Fruit fly (Drosophila melanogaster): Measurements from ENCODE around the gene rept.

rept gene

dm6 chr3L:19294235-19294612, 39.1 kb downstream of the rept start, which contains the start of gene fal (continued):
- TF ChIP-seq nerfin-1 (tag; optimal IDR thresholded peaks at IDR 0.05) (no peak), ranshi (GFP tag; IDR thresholded peaks at IDR 0.05) (no peak), Kr (GFP tag; optimal IDR thresholded peaks at IDR 0.05) (no peak), luna (GFP tag; optimal IDR thresholded peaks at IDR 0.05) (peak; percentile 41), CG12659 (GFP tag; optimal IDR thresholded peaks at IDR 0.05) (no peak), CG16815 (GFP tag; optimal IDR thresholded peaks at IDR 0.05) (no peak), ap (GFP tag; IDR thresholded peaks at IDR 0.05) (no peak), crp (GFP tag; optimal IDR thresholded peaks at IDR 0.05) (no peak), p53 (GFP tag; optimal IDR thresholded peaks at IDR 0.05) (no peak), Stat92E (GFP tag; optimal IDR thresholded peaks at IDR 0.05) (no peak), Dfd (GFP tag; optimal IDR thresholded peaks at IDR 0.05) (no peak), CG11504 (tag; optimal IDR thresholded peaks at IDR 0.05) (peak; percentile 51), Pdp1 (GFP tag; optimal IDR thresholded peaks at IDR 0.05) (peak in 1 of 2 experiments; percentile 19), D19B (GFP tag; optimal IDR thresholded peaks at IDR 0.05) (no peak), CG2116 (GFP tag; optimal IDR thresholded peaks at IDR 0.05) (peak; percentile 77), Atf6 (GFP tag; IDR thresholded peaks at IDR 0.05) (no peak), z (GFP tag; IDR thresholded peaks at IDR 0.05) (no peak), ara (GFP tag; IDR thresholded peaks at IDR 0.05) (no peak), CG1024 (GFP tag; IDR thresholded peaks at IDR 0.05) (no peak), CG7372 (GFP tag; IDR thresholded peaks at IDR 0.05) (no peak), Ssrp (tag; optimal IDR thresholded peaks at IDR 0.05) (no peak), CG16813 (GFP tag; IDR thresholded peaks at IDR 0.05; ENCODE audit: partially characterized antibody) (peak; percentile 67), salm (tag; optimal IDR thresholded peaks at IDR 0.05) (no peak), CG4707 (GFP tag; optimal IDR thresholded peaks at IDR 0.05) (no peak), Antp (GFP tag; optimal IDR thresholded peaks at IDR 0.05) (peak; percentile 43), CG11695 (GFP tag; IDR thresholded peaks at IDR 0.05) (no peak), br (optimal IDR thresholded peaks at IDR 0.05) (no peak), Asciz (GFP tag; optimal IDR thresholded peaks at IDR 0.05) (no peak), CG30431 (GFP tag; optimal IDR thresholded peaks at IDR 0.05) (no peak), vvl (GFP tag; IDR thresholded peaks at IDR 0.05) (peak; percentile 13; the same call in 1 of the 2 replicates), cato (GFP tag; optimal IDR thresholded peaks at IDR 0.05; ENCODE audit: borderline replicate concordance) (peak; percentile 37), sqz (GFP tag; optimal IDR thresholded peaks at IDR 0.05) (no peak), jigr1 (GFP tag; IDR thresholded peaks at IDR 0.05) (no peak), CG14965 (GFP tag; optimal IDR thresholded peaks at IDR 0.05; ENCODE audit: borderline replicate concordance) (no peak), CG16863 (GFP tag; optimal IDR thresholded peaks at IDR 0.05) (no peak), Dip2 (GFP tag; IDR thresholded peaks at IDR 0.05) (no peak), prd (optimal IDR thresholded peaks at IDR 0.05) (no peak), prd (GFP tag; IDR thresholded peaks at IDR 0.05) (0 out of 3 replicates have a peak, but pooled peaks have one; percentile 34), CG12219 (GFP tag; optimal IDR thresholded peaks at IDR 0.05) (no peak), Dek (tag; optimal IDR thresholded peaks at IDR 0.05) (no peak), fu2 (GFP tag; optimal IDR thresholded peaks at IDR 0.05) (no peak), CG7963 (GFP tag; IDR thresholded peaks at IDR 0.05; ENCODE audit: partially characterized antibody) (0 out of 3 replicates have a peak, but pooled peaks have one; percentile 32), aop (GFP tag; IDR thresholded peaks at IDR 0.05) (no peak), H15 (GFP tag; IDR thresholded peaks at IDR 0.05) (no peak), HmgD (GFP tag; optimal IDR thresholded peaks at IDR 0.05) (peak; percentile 63), HLH3B (GFP tag; IDR thresholded peaks at IDR 0.05) (no peak), TFAM (GFP tag; optimal IDR thresholded peaks at IDR 0.05) (no peak), BEAF-32 (GFP tag; optimal IDR thresholded peaks at IDR 0.05) (peak; percentile 70), caup (GFP tag; optimal IDR thresholded peaks at IDR 0.05; ENCODE audit: severe bottlenecking) (no peak), ase (GFP tag; IDR thresholded peaks at IDR 0.05) (0 out of 3 replicates have a peak, but pooled peaks have one; percentile 7), otp (GFP tag; IDR thresholded peaks at IDR 0.05) (no peak), her (GFP tag; optimal IDR thresholded peaks at IDR 0.05) (no peak)

Measured in whole organism, embryonic.